Fruit fly (Drosophila melanogaster): Measurements from ENCODE around the gene CG11368.

The CG11368 gene

DNA sequence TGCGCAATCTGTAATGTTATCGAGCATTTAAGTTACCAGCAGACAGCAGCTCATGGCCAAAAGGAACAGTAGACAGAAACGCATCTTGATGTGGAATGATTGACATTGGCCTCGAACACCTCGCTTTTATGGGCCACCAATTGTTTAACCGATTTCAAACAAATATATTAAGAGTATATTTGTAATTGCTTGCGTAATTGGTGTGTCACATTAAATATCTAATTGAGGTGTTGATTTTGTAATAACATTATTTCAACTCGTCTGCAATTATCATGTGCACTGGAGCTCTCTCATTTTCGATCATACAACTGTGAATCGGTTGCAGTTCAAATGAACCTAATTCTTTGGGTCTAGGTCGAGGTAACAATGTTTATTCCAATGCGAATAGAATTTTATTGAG lies 26.4 kb upstream of the CG11368 start, which contains the start of gene CG32726:
Gene CG32726, minus strand, starts transcription at position 101 of the 400 bp plus-strand sequence.
- TF ChIP-seq EcR (GFP tag; optimal IDR thresholded peaks at IDR 0.05) (no peak), psq (optimal IDR thresholded peaks at IDR 0.05) (no peak), usp (GFP tag; optimal IDR thresholded peaks at IDR 0.05) (no peak), Dll (optimal IDR thresholded peaks at IDR 0.05) (no peak), CG8478 (optimal IDR thresholded peaks at IDR 0.05) (no peak)

DNA sequence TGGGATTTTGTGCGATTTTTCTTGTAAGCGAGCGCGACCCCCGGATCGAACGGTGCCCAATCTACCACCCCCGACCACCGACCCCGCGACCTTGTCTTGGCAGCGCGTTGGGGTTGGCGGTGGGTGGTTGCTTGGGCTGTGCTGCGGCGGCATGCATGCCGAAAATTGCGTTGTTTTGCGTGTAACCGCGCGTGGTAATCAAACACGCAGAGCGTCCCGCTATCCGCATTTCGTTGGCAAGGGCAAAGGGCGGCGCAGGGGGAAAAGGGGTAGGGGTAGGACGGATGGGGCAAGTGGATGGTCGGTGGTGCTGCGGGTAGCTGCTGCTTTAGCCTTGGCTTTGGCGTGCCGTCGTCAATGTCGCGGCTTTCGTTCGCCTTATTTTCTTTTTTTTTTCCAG lies 19.6 kb upstream of the CG11368 start:
- TF ChIP-seq usp (GFP tag; optimal IDR thresholded peaks at IDR 0.05) (no peak), pan (optimal IDR thresholded peaks at IDR 0.05) (no peak), CG8478 (optimal IDR thresholded peaks at IDR 0.05) (no peak), Dll (optimal IDR thresholded peaks at IDR 0.05) (no peak), psq (optimal IDR thresholded peaks at IDR 0.05) (no peak), EcR (GFP tag; optimal IDR thresholded peaks at IDR 0.05) (no peak)

DNA sequence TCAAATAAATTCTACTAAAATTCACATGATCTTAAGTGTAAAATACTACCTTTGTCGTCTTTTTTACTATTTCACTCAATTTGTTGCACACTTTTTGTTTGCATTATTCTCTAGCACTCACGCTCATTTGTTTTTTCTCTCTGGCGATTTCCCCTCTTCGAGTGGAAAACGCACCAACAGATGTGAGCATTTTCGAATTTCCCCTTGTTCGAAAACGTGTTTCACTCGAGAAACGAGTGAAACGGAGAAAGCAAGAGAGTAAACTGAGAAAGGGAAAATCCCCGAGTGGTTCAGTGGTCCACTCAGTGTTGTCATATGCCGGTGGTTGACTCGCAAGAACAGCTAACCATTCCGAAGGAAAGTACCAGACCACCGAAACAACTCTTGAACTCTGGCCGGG lies 7.0 kb upstream of the CG11368 start:
- TF ChIP-seq psq (optimal IDR thresholded peaks at IDR 0.05) (no peak), usp (GFP tag; optimal IDR thresholded peaks at IDR 0.05) (no peak), Dll (optimal IDR thresholded peaks at IDR 0.05) (no peak), EcR (GFP tag; optimal IDR thresholded peaks at IDR 0.05) (no peak), CG8478 (optimal IDR thresholded peaks at IDR 0.05) (no peak), pan (optimal IDR thresholded peaks at IDR 0.05) (no peak)

DNA sequence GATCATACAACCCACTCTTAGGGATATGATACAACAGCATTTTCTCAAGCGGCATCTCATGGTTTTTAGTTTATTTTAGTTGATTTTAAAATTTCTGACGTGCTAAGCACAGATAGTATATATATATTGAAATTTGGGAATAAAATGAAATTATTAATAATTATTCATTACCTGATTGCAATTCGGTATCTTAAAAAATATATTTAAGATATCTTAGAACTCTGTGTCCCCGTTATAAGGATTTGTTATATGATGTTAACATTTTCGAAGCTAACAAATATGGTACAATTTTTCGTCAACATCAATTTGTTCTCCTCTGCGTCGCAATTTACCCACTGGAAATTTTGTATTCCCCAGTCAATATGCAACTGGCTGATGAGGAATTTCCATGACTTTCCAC lies 1.2 kb downstream of the CG11368 start, which contains the start of gene CG43198:
Gene CG43198, minus strand, starts transcription at position 101 of the 400 bp plus-strand sequence.
- TF ChIP-seq pan (optimal IDR thresholded peaks at IDR 0.05) (no peak), CG8478 (optimal IDR thresholded peaks at IDR 0.05) (no peak), usp (GFP tag; optimal IDR thresholded peaks at IDR 0.05) (no peak), EcR (GFP tag; optimal IDR thresholded peaks at IDR 0.05) (no peak), Dll (optimal IDR thresholded peaks at IDR 0.05) (no peak)

DNA sequence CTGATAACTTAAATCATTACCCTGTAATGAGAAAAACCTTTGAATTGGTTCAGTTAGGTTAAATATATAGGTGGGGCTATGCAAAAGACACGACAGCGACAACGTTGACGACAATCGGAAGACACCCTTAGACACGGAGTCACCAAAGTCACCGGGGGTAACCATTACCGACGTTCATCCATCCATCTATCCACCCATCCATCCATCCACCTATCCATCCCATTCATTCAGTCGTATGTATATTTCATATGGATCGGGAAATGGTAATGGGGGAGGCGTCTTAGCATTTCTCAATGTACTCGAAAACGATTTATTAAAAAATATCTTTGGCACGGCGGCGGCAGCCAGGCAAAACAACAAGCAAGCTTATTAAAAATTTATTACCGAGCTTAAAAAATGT lies 10.1 kb downstream of the CG11368 start:
- TF ChIP-seq Dll (optimal IDR thresholded peaks at IDR 0.05) (no peak), EcR (GFP tag; optimal IDR thresholded peaks at IDR 0.05) (no peak), CG8478 (optimal IDR thresholded peaks at IDR 0.05) (no peak), psq (optimal IDR thresholded peaks at IDR 0.05) (no peak), pan (optimal IDR thresholded peaks at IDR 0.05) (no peak), usp (GFP tag; optimal IDR thresholded peaks at IDR 0.05) (no peak)

DNA sequence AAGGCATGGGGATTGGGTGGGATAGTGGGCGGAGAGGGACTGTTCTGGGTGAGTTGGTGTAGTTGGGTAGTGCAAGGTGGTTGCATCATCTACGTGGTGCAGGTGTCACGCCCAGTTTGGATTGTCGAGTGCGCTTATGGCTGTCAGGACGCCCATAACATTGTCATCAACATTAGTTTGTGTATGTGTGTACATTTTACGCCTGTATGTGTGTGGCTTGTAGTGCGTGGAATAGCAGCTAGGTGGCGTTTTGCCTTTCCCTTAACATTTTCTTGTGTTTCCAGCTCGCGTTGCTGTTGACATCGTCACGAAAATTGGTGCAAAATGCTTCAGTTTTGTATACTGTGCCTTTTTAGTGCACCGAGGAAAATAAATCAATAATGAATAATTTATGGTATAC lies 14.3 kb downstream of the CG11368 start:
- TF ChIP-seq psq (optimal IDR thresholded peaks at IDR 0.05) (no peak), usp (GFP tag; optimal IDR thresholded peaks at IDR 0.05) (no peak), Dll (optimal IDR thresholded peaks at IDR 0.05) (no peak), CG8478 (optimal IDR thresholded peaks at IDR 0.05) (no peak), pan (optimal IDR thresholded peaks at IDR 0.05) (no peak), EcR (GFP tag; optimal IDR thresholded peaks at IDR 0.05) (no peak)

DNA sequence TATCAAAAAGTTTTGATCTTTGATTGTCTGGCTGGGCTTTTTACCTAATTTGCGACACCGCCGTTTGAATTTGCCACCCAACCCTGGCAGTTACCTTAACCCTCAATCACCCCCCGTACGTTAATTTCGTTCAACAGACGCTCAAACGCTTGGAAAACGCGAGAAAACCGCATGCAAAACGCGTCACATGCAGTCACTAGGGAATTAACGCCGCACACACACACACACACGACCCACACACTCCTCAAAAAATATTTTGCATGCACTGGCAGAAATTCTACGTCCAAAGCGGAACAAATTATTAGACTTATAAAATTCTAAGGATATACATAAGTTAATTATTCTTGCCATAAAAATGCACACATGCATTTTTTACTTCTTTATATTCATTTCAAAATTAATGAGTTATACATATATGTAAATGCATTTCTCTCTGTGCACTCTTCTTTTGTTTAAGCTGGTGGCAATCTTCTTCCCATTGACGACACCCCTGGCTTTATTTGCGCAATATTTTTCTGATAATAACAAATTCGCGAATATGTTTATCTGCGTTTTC lies 23.3 kb downstream of the CG11368 start:
- no peak for TF ChIP-seq psq (optimal IDR thresholded peaks at IDR 0.05)
- TF ChIP-seq Dll (optimal IDR thresholded peaks at IDR 0.05): no peak
- TF ChIP-seq pan (optimal IDR thresholded peaks at IDR 0.05): no peak
- TF ChIP-seq CG8478 (optimal IDR thresholded peaks at IDR 0.05): no peak
- TF ChIP-seq usp (GFP tag; optimal IDR thresholded peaks at IDR 0.05): no peak
- no peak for TF ChIP-seq EcR (GFP tag; optimal IDR thresholded peaks at IDR 0.05)

DNA sequence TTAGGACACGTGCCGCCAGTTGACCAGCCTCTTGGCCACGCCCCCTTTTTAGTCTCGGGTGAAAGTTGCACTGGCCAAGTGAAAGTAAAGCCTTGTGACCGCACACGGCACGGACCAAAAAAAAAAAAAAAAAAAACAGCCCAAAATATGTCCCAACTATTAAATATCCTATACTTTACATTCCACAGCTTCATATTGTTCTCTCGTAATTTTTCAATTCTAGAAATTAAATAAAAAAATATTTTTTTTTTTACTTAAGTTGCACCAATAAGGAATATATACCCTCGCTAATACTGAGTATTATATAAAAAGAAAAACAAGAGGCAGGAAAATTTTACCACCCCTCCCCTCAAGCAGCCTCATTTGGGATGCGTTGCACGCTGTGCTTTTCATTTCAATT lies 34.3 kb downstream of the CG11368 start:
- no peak for TF ChIP-seq EcR (GFP tag; optimal IDR thresholded peaks at IDR 0.05)
- TF ChIP-seq psq (optimal IDR thresholded peaks at IDR 0.05): no peak
- no peak for TF ChIP-seq Dll (optimal IDR thresholded peaks at IDR 0.05)
- no peak for TF ChIP-seq pan (optimal IDR thresholded peaks at IDR 0.05)
- no peak for TF ChIP-seq usp (GFP tag; optimal IDR thresholded peaks at IDR 0.05)
- TF ChIP-seq CG8478 (optimal IDR thresholded peaks at IDR 0.05): no peak

DNA sequence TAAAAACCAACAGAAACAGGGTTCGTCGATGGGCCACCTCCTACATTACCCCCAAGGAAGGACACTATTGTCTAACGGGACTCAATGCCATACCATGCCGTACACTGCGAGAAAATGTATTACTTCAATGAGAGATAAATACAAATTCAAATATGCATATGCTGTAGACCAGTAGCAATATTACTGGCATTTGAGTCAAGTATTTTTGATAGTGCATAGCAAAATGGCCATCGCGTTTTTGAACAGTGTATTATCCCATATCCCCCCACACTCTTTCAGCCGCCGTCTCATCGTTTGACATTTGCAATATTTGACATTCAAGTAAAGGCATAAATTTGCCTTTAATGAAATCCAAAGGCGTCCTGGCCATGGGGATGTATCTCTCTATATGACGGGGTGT lies 36.2 kb downstream of the CG11368 start:
- no peak for TF ChIP-seq EcR (GFP tag; optimal IDR thresholded peaks at IDR 0.05)
- TF ChIP-seq CG8478 (optimal IDR thresholded peaks at IDR 0.05): no peak
- TF ChIP-seq usp (GFP tag; optimal IDR thresholded peaks at IDR 0.05): no peak
- no peak for TF ChIP-seq Dll (optimal IDR thresholded peaks at IDR 0.05)
- TF ChIP-seq pan (optimal IDR thresholded peaks at IDR 0.05): no peak
- no peak for TF ChIP-seq psq (optimal IDR thresholded peaks at IDR 0.05)

DNA sequence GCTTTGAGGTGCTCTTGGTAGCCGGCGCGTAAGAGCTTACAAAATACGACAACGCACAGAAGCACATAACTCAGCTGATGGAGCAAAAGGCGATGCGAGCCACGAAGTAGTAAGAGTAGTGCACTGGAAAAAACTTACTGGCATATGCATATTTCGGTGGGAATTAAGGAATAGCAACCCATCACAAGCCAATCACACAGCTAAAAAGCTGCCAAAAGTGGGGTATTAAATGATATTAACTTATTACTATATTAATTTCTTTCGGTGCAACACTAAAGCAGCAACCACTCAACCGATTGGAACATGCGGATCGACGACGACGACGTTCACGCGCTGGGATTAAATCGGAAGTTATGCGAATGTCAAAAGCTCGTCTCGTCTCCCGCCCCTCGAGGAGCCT lies 38.9 kb downstream of the CG11368 start:
- TF ChIP-seq Dll (optimal IDR thresholded peaks at IDR 0.05) (no peak), EcR (GFP tag; optimal IDR thresholded peaks at IDR 0.05) (no peak), usp (GFP tag; optimal IDR thresholded peaks at IDR 0.05) (no peak), psq (optimal IDR thresholded peaks at IDR 0.05) (no peak), CG8478 (optimal IDR thresholded peaks at IDR 0.05) (no peak), pan (optimal IDR thresholded peaks at IDR 0.05) (no peak)
